Fruit fly (Drosophila melanogaster) whole organism, prepupa: ENCODE results near the gene DCTN1-p150.

Source experiments
- CG15336 ChIP-seq: fragments of 200-800 bp; sonication (Bioruptor generic); IDR thresholded peaks from 2 replicates; pipeline ENCODE4 v1.3.6; 2022; ENCODE audit warnings: missing biosample characterization, missing genetic modification characterization
- CG31627 ChIP-seq: fragments of 200-800 bp; sonication (Bioruptor generic); optimal IDR thresholded peaks from 3 replicates; lab custom pipeline; 2016; ENCODE audit warnings: missing biosample characterization, missing genetic modification characterization
- CG34406 ChIP-seq: fragments of 200-800 bp; sonication (Bioruptor generic); optimal IDR thresholded peaks from 3 replicates; lab custom pipeline; 2016; ENCODE audit warnings: missing biosample characterization, missing genetic modification characterization
- CG6276 ChIP-seq: fragments of 200-800 bp; sonication (Bioruptor generic); optimal IDR thresholded peaks from 2 replicates; lab custom pipeline; 2017; ENCODE audit warnings: missing biosample characterization, mild to moderate bottlenecking, missing genetic modification characterization
- CG6854 ChIP-seq: fragments of 200-800 bp; sonication (Bioruptor generic); optimal IDR thresholded peaks from 2 replicates; lab custom pipeline; 2017; ENCODE audit warnings: missing biosample characterization, mild to moderate bottlenecking, missing genetic modification characterization
- Eip75B ChIP-seq: fragments of 200-800 bp; sonication (Bioruptor generic); optimal IDR thresholded peaks from 3 replicates; lab custom pipeline; 2016; ENCODE audit warnings: missing biosample characterization, missing genetic modification characterization
- Sox102F ChIP-seq: fragments of 200-800 bp; sonication (Bioruptor generic); optimal IDR thresholded peaks from 2 replicates; lab custom pipeline; 2016; ENCODE audit warnings: missing biosample characterization, mild to moderate bottlenecking, missing genetic modification characterization
- dsx ChIP-seq: fragments of 200-800 bp; optimal IDR thresholded peaks from 3 replicates; lab custom pipeline; 2019; ENCODE audit warnings: missing biosample characterization, mild to moderate bottlenecking, missing genetic modification characterization, moderate library complexity; ENCODE audit not compliant: poor library complexity, severe bottlenecking
- spab ChIP-seq: fragments of 200-800 bp; sonication (Bioruptor generic); optimal IDR thresholded peaks from 2 replicates; lab custom pipeline; 2017; ENCODE audit warnings: missing biosample characterization, mild to moderate bottlenecking, missing genetic modification characterization, missing genetic modification reagents

dm6 chr3L:13936771-13937170 lies 7.6 kb downstream of the DCTN1-p150 start:
- TF ChIP-seq CG6276 (GFP tag; lab: Kevin White, UChicago) = no peak
- TF ChIP-seq Sox102F (GFP tag; lab: Kevin White, UChicago) = no peak
- TF ChIP-seq CG31627 (GFP tag; lab: Kevin White, UChicago) = no peak
- TF ChIP-seq spab = no peak
- no peak for TF ChIP-seq CG15336 (GFP tag; lab: Robert Waterston, UW)
- TF ChIP-seq dsx (GFP tag; lab: Kevin White, UChicago) = no peak
- TF ChIP-seq Eip75B = no peak
- no peak for TF ChIP-seq CG6854 (GFP tag; lab: Kevin White, UChicago)
- TF ChIP-seq CG34406 = no peak
